Fruit fly (Drosophila melanogaster) whole organism, embryonic: ENCODE measurements around the gene CG31495.

Source experiments
- Bdp1 ChIP-seq: fragments of 200-800 bp; sonication (Bioruptor generic); optimal IDR thresholded peaks from 3 replicates; lab custom pipeline; 2016; ENCODE audit warnings: missing biosample characterization, missing genetic modification characterization
- fru ChIP-seq: fragments of >200 bp; optimal IDR thresholded peaks from 2 replicates; lab custom pipeline; 2017

DNA sequence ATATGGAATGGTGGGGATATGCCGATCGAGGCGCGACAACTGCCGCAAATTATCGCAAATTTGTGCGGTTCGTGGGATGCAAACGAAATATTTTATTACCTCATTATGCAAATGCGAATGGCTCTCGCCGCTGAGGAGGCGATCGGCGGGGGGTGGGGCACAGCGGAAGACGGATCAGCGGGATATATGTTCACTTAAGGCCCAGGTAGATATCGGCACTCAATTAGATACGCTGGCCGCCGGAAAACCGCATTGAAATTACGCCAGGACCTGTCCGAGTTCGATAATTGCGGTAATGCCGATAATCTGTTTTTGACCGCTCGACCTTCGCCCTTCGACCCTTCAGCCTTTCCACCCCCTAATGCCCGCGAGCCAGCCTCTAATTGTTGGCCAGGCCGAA is 39.6 kb upstream of the CG31495 start:
- no peak for TF ChIP-seq Bdp1
- TF ChIP-seq fru (lab: Kevin White, UChicago): no peak
